Worm (Caenorhabditis elegans) whole organism, L4 larva: ENCODE results near the gene hrg-3.

Experiments
- D1046.2 ChIP-seq: fragments of 200-800 bp; sonication (Bioruptor generic); IDR thresholded peaks from 2 replicates; pipeline ENCODE4 v1.3.6; 2022; ENCODE audit warnings: missing genetic modification characterization, missing compliant biosample characterization
- F49E8.2 ChIP-seq: sonication (generic microtip); optimal IDR thresholded peaks from 2 replicates; lab custom pipeline; 2016; ENCODE audit warnings: missing compliant biosample characterization, mild to moderate bottlenecking, missing genetic modification characterization, borderline replicate concordance
- R02D3.7 ChIP-seq: fragments of 150-350 bp; sonication (generic microtip); optimal IDR thresholded peaks from 3 replicates; lab custom pipeline; 2014; ENCODE audit warnings: missing biosample characterization, missing genetic modification characterization
- Y5F2A.4 ChIP-seq: fragments of 200-800 bp; sonication (Bioruptor generic); optimal IDR thresholded peaks from 2 replicates; lab custom pipeline; 2018; ENCODE audit warnings: mild to moderate bottlenecking, missing genetic modification characterization, missing compliant biosample characterization
- Y75B8A.6 ChIP-seq: fragments of 200-800 bp; sonication (Bioruptor generic); IDR thresholded peaks from 2 replicates; pipeline ENCODE4 v1.3.6; 2022; ENCODE audit warnings: missing genetic modification reagents, missing genetic modification characterization, missing compliant biosample characterization
- aha-1 ChIP-seq: fragments of 150-350 bp; peaks from one replicate; lab custom pipeline; 2014; ENCODE audit warnings: missing biosample characterization, missing genetic modification characterization
- aly-2 ChIP-seq: sonication (generic microtip); optimal IDR thresholded peaks from 2 replicates; lab custom pipeline; 2018; ENCODE audit warnings: missing biosample characterization, missing genetic modification characterization
- arid-1 ChIP-seq: fragments of 200-800 bp; sonication (Bioruptor generic); conservative IDR thresholded peaks from 2 replicates; pipeline ENCODE4 v1.3.6; 2022; ENCODE audit warnings: missing genetic modification reagents, missing genetic modification characterization, missing compliant biosample characterization
- cey-2 ChIP-seq: sonication (generic microtip); optimal IDR thresholded peaks from 3 replicates; lab custom pipeline; 2017; ENCODE audit warnings: missing genetic modification characterization, mild to moderate bottlenecking, missing compliant biosample characterization, antibody characterized with exemption, borderline replicate concordance; ENCODE audit not compliant: insufficient read depth
- daf-16 ChIP-seq, 3 experiments: sonication (generic microtip); optimal IDR thresholded peaks; 2 replicates each; lab custom pipeline; 2016 to 2017; ENCODE audit warnings: missing genetic modification characterization in 3 of 3, missing genetic modification reagents in 3 of 3, mild to moderate bottlenecking in 2 of 3, missing compliant biosample characterization in 2 of 3, missing biosample characterization in 1 of 3, moderate library complexity in 1 of 3
- dmd-6 ChIP-seq: fragments of 200-800 bp; sonication (Bioruptor generic); IDR thresholded peaks from 2 replicates; pipeline ENCODE4 v1.3.6; 2022; ENCODE audit warnings: missing genetic modification reagents, missing genetic modification characterization, missing compliant biosample characterization
- dpl-1 ChIP-seq: fragments of 150-350 bp; optimal IDR thresholded peaks from 2 replicates; lab custom pipeline; 2014; ENCODE audit warnings: missing biosample characterization, missing genetic modification reagents, missing genetic modification characterization
- dve-1 ChIP-seq: sonication (generic microtip); optimal IDR thresholded peaks from 2 replicates; lab custom pipeline; 2017; ENCODE audit warnings: antibody characterized with exemption, mild to moderate bottlenecking, missing genetic modification characterization, missing compliant biosample characterization; ENCODE audit not compliant: insufficient read depth
- hif-1 ChIP-seq, 2 experiments: sonication (generic microtip); optimal IDR thresholded peaks; 2 replicates each; lab custom pipeline; 2016 to 2017; ENCODE audit warnings: missing compliant biosample characterization in 2 of 2, missing genetic modification characterization in 2 of 2, missing genetic modification reagents in 2 of 2, missing genotype in 2 of 2, mild to moderate bottlenecking in 1 of 2
- hlh-11 ChIP-seq: fragments of 200-800 bp; sonication (Bioruptor generic); optimal IDR thresholded peaks from 2 replicates; lab custom pipeline; 2018; ENCODE audit warnings: mild to moderate bottlenecking, missing genetic modification characterization, missing compliant biosample characterization
- hlh-30 ChIP-seq: sonication (generic microtip); optimal IDR thresholded peaks from 2 replicates; lab custom pipeline; 2017; ENCODE audit warnings: antibody characterized with exemption, mild to moderate bottlenecking, missing genetic modification characterization, missing compliant biosample characterization; ENCODE audit not compliant: insufficient read depth
- jun-1 ChIP-seq: fragments of 150-350 bp; optimal IDR thresholded peaks from 2 replicates; lab custom pipeline; 2014; ENCODE audit warnings: missing biosample characterization, missing genetic modification reagents, missing genetic modification characterization
- lim-7 ChIP-seq: fragments of 200-800 bp; sonication (Bioruptor generic); IDR thresholded peaks from 2 replicates; pipeline ENCODE4 v1.3.6; 2022; ENCODE audit warnings: missing genetic modification characterization, missing compliant biosample characterization
- lin-13 ChIP-seq: fragments of 150-350 bp; optimal IDR thresholded peaks from 2 replicates; lab custom pipeline; 2014; ENCODE audit warnings: missing biosample characterization, missing genetic modification reagents, missing genetic modification characterization
- lin-38 ChIP-seq: fragments of 200-800 bp; sonication (Bioruptor generic); IDR thresholded peaks from 2 replicates; pipeline ENCODE4 v1.3.6; 2022; ENCODE audit warnings: missing genetic modification reagents, missing genetic modification characterization, missing compliant biosample characterization
- lin-39 ChIP-seq: fragments of 150-350 bp; optimal IDR thresholded peaks from 2 replicates; lab custom pipeline; 2014; ENCODE audit warnings: missing biosample characterization, missing genetic modification reagents, missing genetic modification characterization
- mdt-29 ChIP-seq: fragments of 200-800 bp; sonication (Bioruptor generic); IDR thresholded peaks from 2 replicates; pipeline ENCODE4 v1.3.6; 2022; ENCODE audit warnings: missing genetic modification reagents, missing genetic modification characterization, missing compliant biosample characterization
- mes-2 ChIP-seq: sonication (generic microtip); optimal IDR thresholded peaks from 2 replicates; lab custom pipeline; 2016; ENCODE audit warnings: missing genotype, mild to moderate bottlenecking, missing genetic modification characterization, missing compliant biosample characterization; ENCODE audit not compliant: poor library complexity, severe bottlenecking
- mxl-2 ChIP-seq: fragments of 200-800 bp; sonication (Bioruptor generic); conservative IDR thresholded peaks from 2 replicates; pipeline ENCODE4 v1.3.6; 2022; ENCODE audit warnings: missing genetic modification reagents, missing genetic modification characterization, missing compliant biosample characterization
- mxl-3 ChIP-seq: fragments of 200-800 bp; sonication (Bioruptor generic); optimal IDR thresholded peaks from 2 replicates; lab custom pipeline; 2018; ENCODE audit warnings: mild to moderate bottlenecking, missing genetic modification characterization, missing compliant biosample characterization
- nhr-111 ChIP-seq: fragments of 200-800 bp; sonication (Bioruptor generic); optimal IDR thresholded peaks from 2 replicates; lab custom pipeline; 2018; ENCODE audit warnings: mild to moderate bottlenecking, missing genetic modification characterization, missing compliant biosample characterization
- nhr-237 ChIP-seq: sonication (generic microtip); optimal IDR thresholded peaks from 2 replicates; lab custom pipeline; 2017; ENCODE audit warnings: missing biosample characterization, missing genetic modification characterization
- nhr-28 ChIP-seq: fragments of 150-350 bp; optimal IDR thresholded peaks from 2 replicates; lab custom pipeline; 2014; ENCODE audit warnings: missing biosample characterization, missing genetic modification characterization
- nhr-41 ChIP-seq: fragments of 200-800 bp; sonication (Bioruptor generic); IDR thresholded peaks from 2 replicates; pipeline ENCODE4 v1.3.6; 2022; ENCODE audit warnings: missing genetic modification reagents, missing genetic modification characterization, missing compliant biosample characterization
- nhr-42 ChIP-seq: fragments of 200-800 bp; sonication (Bioruptor generic); IDR thresholded peaks from 2 replicates; pipeline ENCODE4 v1.3.6; 2022; ENCODE audit warnings: missing genetic modification characterization, missing compliant biosample characterization
- nhr-48 ChIP-seq: sonication (generic microtip); optimal IDR thresholded peaks from 2 replicates; lab custom pipeline; 2016; ENCODE audit warnings: mild to moderate bottlenecking, missing genetic modification characterization, missing compliant biosample characterization
- nhr-6 ChIP-seq: fragments of 150-350 bp; optimal IDR thresholded peaks from 2 replicates; lab custom pipeline; 2014; ENCODE audit warnings: missing biosample characterization, missing genetic modification characterization
- pha-4 ChIP-seq, 2 experiments: fragments of 150-350 bp in 1 of 2; fragments of 200-800 bp in 1 of 2; sonication (Bioruptor generic) in 1 of 2; IDR thresholded peaks in 1 of 2; optimal IDR thresholded peaks in 1 of 2; 2 replicates each; pipeline versions ENCODE4 v1.3.6 to Lab custom; 2014 to 2022; ENCODE audit warnings: missing genetic modification characterization in 2 of 2, missing genetic modification reagents in 2 of 2, missing biosample characterization in 1 of 2, missing compliant biosample characterization in 1 of 2
- php-3 ChIP-seq: fragments of 200-800 bp; sonication (Bioruptor generic); IDR thresholded peaks from 2 replicates; pipeline ENCODE4 v1.3.6; 2022; ENCODE audit warnings: missing genetic modification reagents, missing genetic modification characterization, missing compliant biosample characterization
- pqm-1 ChIP-seq: sonication (generic microtip); optimal IDR thresholded peaks from 2 replicates; lab custom pipeline; 2017; ENCODE audit warnings: missing biosample characterization, missing genetic modification characterization
- rbr-2 ChIP-seq: sonication (generic microtip); optimal IDR thresholded peaks from 2 replicates; lab custom pipeline; 2016; ENCODE audit warnings: missing genotype, missing genetic modification characterization, missing compliant biosample characterization
- saeg-2 ChIP-seq: fragments of 200-800 bp; sonication (Bioruptor generic); IDR thresholded peaks from 2 replicates; pipeline ENCODE4 v1.3.6; 2022; ENCODE audit warnings: missing genetic modification reagents, missing genetic modification characterization, missing compliant biosample characterization
- sdz-12 ChIP-seq: fragments of 200-800 bp; sonication (Bioruptor generic); optimal IDR thresholded peaks from 2 replicates; lab custom pipeline; 2018; ENCODE audit warnings: mild to moderate bottlenecking, missing genetic modification characterization, missing compliant biosample characterization
- spr-1 ChIP-seq: sonication (generic microtip); optimal IDR thresholded peaks from 2 replicates; lab custom pipeline; 2016; ENCODE audit warnings: mild to moderate bottlenecking, missing genetic modification characterization, missing compliant biosample characterization
- tag-97 ChIP-seq: fragments of 200-800 bp; sonication (Bioruptor generic); IDR thresholded peaks from 2 replicates; pipeline ENCODE4 v1.3.6; 2022; ENCODE audit warnings: missing genetic modification characterization, missing compliant biosample characterization
- unc-39 ChIP-seq: sonication (generic microtip); optimal IDR thresholded peaks from 2 replicates; lab custom pipeline; 2017; ENCODE audit warnings: missing biosample characterization, missing genetic modification characterization
- unc-62 ChIP-seq, 3 experiments: fragments of 150-350 bp in 1 of 3; sonication (generic microtip); optimal IDR thresholded peaks in 2 of 3; peaks in 1 of 3; 1 replicate in 1 of 3; 2 replicates in 2 of 3; lab custom pipeline; 2014 to 2017; ENCODE audit warnings: missing biosample characterization in 3 of 3, missing genetic modification characterization in 3 of 3, missing genetic modification reagents in 3 of 3, missing genotype in 1 of 3
- vab-7 ChIP-seq: fragments of 200-800 bp; sonication (Bioruptor generic); IDR thresholded peaks from 2 replicates; pipeline ENCODE4 v1.3.6; 2022; ENCODE audit warnings: missing genetic modification reagents, missing genetic modification characterization, missing compliant biosample characterization
- zag-1 ChIP-seq: fragments of 150-350 bp; optimal IDR thresholded peaks from 2 replicates; lab custom pipeline; 2014; ENCODE audit warnings: missing biosample characterization, missing genetic modification characterization
- zfp-2 ChIP-seq: sonication (generic microtip); optimal IDR thresholded peaks from 2 replicates; lab custom pipeline; 2016; ENCODE audit warnings: mild to moderate bottlenecking, missing genetic modification characterization, missing compliant biosample characterization
- ztf-11 ChIP-seq: fragments of 150-350 bp; optimal IDR thresholded peaks from 2 replicates; lab custom pipeline; 2014; ENCODE audit warnings: missing biosample characterization, missing genetic modification characterization

hrg-3 gene

DNA sequence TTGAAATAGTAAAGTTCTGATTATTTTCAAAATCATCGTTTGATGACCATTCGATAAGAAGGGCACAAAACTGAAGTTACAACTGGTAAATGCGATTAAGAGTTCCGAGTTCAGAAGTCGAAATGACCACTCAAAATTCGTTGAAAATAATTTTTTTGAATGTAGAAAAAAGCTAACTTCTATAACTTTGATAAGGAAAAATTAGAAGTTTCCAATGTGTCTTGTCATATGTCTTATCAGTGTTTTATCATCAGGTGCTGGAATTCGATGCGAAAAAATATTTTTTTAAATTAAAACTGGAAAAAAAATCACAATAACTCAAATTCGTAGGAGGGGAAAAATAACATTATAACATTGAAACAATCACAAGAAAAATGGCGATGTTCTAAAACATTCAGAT lies 30.5 kb upstream of the hrg-3 start:
- TF ChIP-seq unc-62 (GFP tag; optimal IDR thresholded peaks at IDR 0.05 in 1 of 2; lab: Kevin White, UChicago) (no peak), unc-62 (tag; optimal IDR thresholded peaks at IDR 0.05; lab: Kevin White, UChicago) (no peak), dve-1 (tag; lab: Kevin White, UChicago) (peak; percentile 32), nhr-28 (tag; lab: Kevin White, UChicago) (peak; percentile 29), pha-4 (GFP tag; IDR thresholded peaks at IDR 0.05; lab: Robert Waterston, UW) (no peak), pha-4 (tag; optimal IDR thresholded peaks at IDR 0.05; lab: Kevin White, UChicago) (no peak), daf-16 (GFP tag; optimal IDR thresholded peaks at IDR 0.05; lab: Kevin White, UChicago) (no peak), daf-16 (tag; optimal IDR thresholded peaks at IDR 0.05; lab: Kevin White, UChicago) (peak; percentile 55), unc-39 (no peak), sdz-12 (GFP tag; lab: Kevin White, UChicago) (no peak), nhr-41 (GFP tag; lab: Robert Waterston, UW) (no peak), mes-2 (tag; lab: Kevin White, UChicago) (no peak), zag-1 (tag; lab: Kevin White, UChicago) (no peak), hlh-30 (tag; lab: Kevin White, UChicago) (peak; percentile 17), lim-7 (no peak), tag-97 (GFP tag; lab: Robert Waterston, UW) (no peak), mdt-29 (GFP tag; lab: Robert Waterston, UW) (no peak), hlh-11 (tag; lab: Kevin White, UChicago) (peak; percentile 44), spr-1 (no peak), mxl-2 (no peak), nhr-237 (tag; lab: Kevin White, UChicago) (no peak), hif-1 (tag; optimal IDR thresholded peaks at IDR 0.05; lab: Kevin White, UChicago) (no peak), dmd-6 (peak; percentile 30; the same call in 1 of the 2 replicates), lin-13 (GFP tag; lab: Kevin White, UChicago) (no peak), nhr-6 (no peak), nhr-42 (GFP tag; lab: Robert Waterston, UW) (no peak), nhr-48 (no peak), php-3 (GFP tag; lab: Robert Waterston, UW) (no peak), ztf-11 (tag; lab: Kevin White, UChicago) (no peak), pqm-1 (peak; percentile 65), dpl-1 (no peak), arid-1 (GFP tag; lab: Robert Waterston, UW) (no peak), aha-1 (tag; lab: Kevin White, UChicago) (peak; percentile 38), rbr-2 (tag; lab: Kevin White, UChicago) (no peak)

DNA sequence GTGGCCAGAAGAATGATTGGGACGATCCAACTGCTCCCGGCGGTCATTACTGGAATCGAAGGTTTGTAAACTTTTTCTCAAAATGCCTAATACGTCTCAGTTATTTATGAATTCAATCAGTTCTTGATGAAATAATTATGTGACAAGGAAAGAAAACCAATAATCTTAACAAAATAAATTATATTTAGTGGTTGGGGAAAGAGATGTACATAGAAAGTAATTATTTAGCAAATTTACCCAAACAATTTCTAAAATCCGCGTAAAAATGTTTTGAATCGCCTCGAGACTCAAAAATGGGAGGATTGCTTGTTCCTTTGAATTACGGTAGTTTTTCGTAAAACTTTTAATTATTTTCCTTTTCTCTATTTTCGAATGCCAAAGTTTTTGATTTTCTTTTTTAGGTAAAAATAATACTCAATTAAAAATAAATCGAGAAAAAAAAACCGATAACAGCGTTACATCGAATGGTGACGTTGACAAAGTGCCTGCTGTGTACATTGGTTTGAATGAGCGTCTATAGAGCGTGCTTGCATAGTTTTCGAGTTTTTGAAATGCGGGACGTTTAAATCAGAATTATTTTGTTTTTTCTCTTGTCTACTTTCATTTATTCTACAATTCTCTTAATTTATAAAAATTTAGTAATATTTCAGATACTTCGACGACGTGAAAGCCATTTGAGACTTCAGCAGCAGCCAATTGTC lies 26.7 kb upstream of the hrg-3 start, which contains the start of the genes aagr-3 and drap-1:
aagr-3 (minus strand) TSS at position 51 of the 701 bp plus-strand sequence.
drap-1 (plus strand) TSS at position 645 of the 701 bp plus-strand sequence.
- TF ChIP-seq daf-16 (GFP tag; optimal IDR thresholded peaks at IDR 0.05; lab: Kevin White, UChicago) = no peak
- TF ChIP-seq daf-16 (tag; optimal IDR thresholded peaks at IDR 0.05; lab: Kevin White, UChicago) = peak; percentile 82
- no peak for TF ChIP-seq cey-2 (tag; lab: Kevin White, UChicago)
- no peak for TF ChIP-seq unc-62 (GFP tag; optimal IDR thresholded peaks at IDR 0.05 in 1 of 2; lab: Kevin White, UChicago)
- no peak for TF ChIP-seq unc-62 (tag; optimal IDR thresholded peaks at IDR 0.05; lab: Kevin White, UChicago)
- no peak for TF ChIP-seq aly-2 (tag; lab: Kevin White, UChicago)
- TF ChIP-seq hlh-11 (tag; lab: Kevin White, UChicago) = peak; percentile 62
- TF ChIP-seq spr-1 = no peak
- TF ChIP-seq jun-1 (tag; lab: Kevin White, UChicago) = no peak
- TF ChIP-seq D1046.2 = no peak
- TF ChIP-seq Y75B8A.6 (GFP tag; lab: Robert Waterston, UW) = no peak
- TF ChIP-seq hif-1 (tag; optimal IDR thresholded peaks at IDR 0.05; lab: Kevin White, UChicago) = peak in 1 of 2 experiments; percentile 40
- TF ChIP-seq nhr-111 (GFP tag; lab: Kevin White, UChicago) = no peak
- TF ChIP-seq sdz-12 (GFP tag; lab: Kevin White, UChicago) = no peak
- TF ChIP-seq F49E8.2 (tag; lab: Kevin White, UChicago) = no peak
- no peak for TF ChIP-seq R02D3.7 (tag; lab: Kevin White, UChicago)
- no peak for TF ChIP-seq zfp-2 (tag; lab: Kevin White, UChicago)
- no peak for TF ChIP-seq ztf-11 (tag; lab: Kevin White, UChicago)
- TF ChIP-seq saeg-2 (GFP tag; lab: Robert Waterston, UW) = no peak
- no peak for TF ChIP-seq nhr-237 (tag; lab: Kevin White, UChicago)
- no peak for TF ChIP-seq nhr-41 (GFP tag; lab: Robert Waterston, UW)
- TF ChIP-seq dpl-1 = peak; percentile 70
- no peak for TF ChIP-seq mxl-3
- TF ChIP-seq lin-38 (GFP tag; lab: Robert Waterston, UW) = peak; percentile 78
- TF ChIP-seq lin-39 (tag; lab: Kevin White, UChicago) = no peak
- no peak for TF ChIP-seq Y5F2A.4 (GFP tag; lab: Kevin White, UChicago)
- TF ChIP-seq vab-7 (GFP tag; lab: Robert Waterston, UW) = no peak
